Worm (Caenorhabditis elegans) whole organism, early embryonic: ENCODE results near the gene glb-6.

Experiments used
- B0310.2 ChIP-seq: sonication (generic microtip); optimal IDR thresholded peaks from 2 replicates; lab custom pipeline; 2016; ENCODE audit warnings: mild to moderate bottlenecking, missing genetic modification characterization, missing compliant biosample characterization
- aly-1 ChIP-seq: sonication (generic microtip); optimal IDR thresholded peaks from 2 replicates; lab custom pipeline; 2016; ENCODE audit warnings: missing genetic modification characterization, missing compliant biosample characterization
- ama-1 ChIP-seq: fragments of 150-350 bp; optimal IDR thresholded peaks from 2 replicates; lab custom pipeline; 2014
- hmbx-1 ChIP-seq: sonication (generic microtip); optimal IDR thresholded peaks from 2 replicates; lab custom pipeline; 2016; ENCODE audit warnings: mild to moderate bottlenecking, missing genetic modification characterization, missing compliant biosample characterization
- hmg-4 ChIP-seq: fragments of 200-800 bp; sonication (Bioruptor generic); optimal IDR thresholded peaks from 2 replicates; lab custom pipeline; 2018; ENCODE audit warnings: mild to moderate bottlenecking, missing genetic modification characterization, missing compliant biosample characterization
- sea-1 ChIP-seq: fragments of 200-800 bp; sonication (Bioruptor generic); conservative IDR thresholded peaks from 2 replicates; pipeline ENCODE4 v1.3.6; 2022; ENCODE audit warnings: missing genetic modification characterization, missing compliant biosample characterization
- tbx-11 ChIP-seq: fragments of 200-800 bp; sonication (Bioruptor generic); IDR thresholded peaks from 2 replicates; pipeline ENCODE4 v1.3.6; 2022; ENCODE audit warnings: missing genetic modification characterization, missing compliant biosample characterization

ce11 chrV:5594315-5594714 lies 24.0 kb upstream of the glb-6 start, which contains the start of gene crn-2:
- TF ChIP-seq hmbx-1 (tag; lab: Kevin White, UChicago) (no peak), tbx-11 (GFP tag; lab: Robert Waterston, UW) (no peak), hmg-4 (GFP tag; lab: Kevin White, UChicago) (no peak), B0310.2 (tag; lab: Kevin White, UChicago) (no peak), sea-1 (GFP tag; lab: Robert Waterston, UW) (no peak), ama-1 (no peak), aly-1 (tag; lab: Kevin White, UChicago) (no peak)
